Fruit fly (Drosophila melanogaster) whole organism, larva: Measurements from ENCODE around the gene CG45544.

Source experiments
- noc ChIP-seq: fragments of 200-800 bp; sonication (Bioruptor generic); optimal IDR thresholded peaks from 3 replicates; lab custom pipeline; 2019; ENCODE audit warnings: missing biosample characterization, mild to moderate bottlenecking, missing genetic modification characterization, moderate library complexity

The CG45544 gene

DNA sequence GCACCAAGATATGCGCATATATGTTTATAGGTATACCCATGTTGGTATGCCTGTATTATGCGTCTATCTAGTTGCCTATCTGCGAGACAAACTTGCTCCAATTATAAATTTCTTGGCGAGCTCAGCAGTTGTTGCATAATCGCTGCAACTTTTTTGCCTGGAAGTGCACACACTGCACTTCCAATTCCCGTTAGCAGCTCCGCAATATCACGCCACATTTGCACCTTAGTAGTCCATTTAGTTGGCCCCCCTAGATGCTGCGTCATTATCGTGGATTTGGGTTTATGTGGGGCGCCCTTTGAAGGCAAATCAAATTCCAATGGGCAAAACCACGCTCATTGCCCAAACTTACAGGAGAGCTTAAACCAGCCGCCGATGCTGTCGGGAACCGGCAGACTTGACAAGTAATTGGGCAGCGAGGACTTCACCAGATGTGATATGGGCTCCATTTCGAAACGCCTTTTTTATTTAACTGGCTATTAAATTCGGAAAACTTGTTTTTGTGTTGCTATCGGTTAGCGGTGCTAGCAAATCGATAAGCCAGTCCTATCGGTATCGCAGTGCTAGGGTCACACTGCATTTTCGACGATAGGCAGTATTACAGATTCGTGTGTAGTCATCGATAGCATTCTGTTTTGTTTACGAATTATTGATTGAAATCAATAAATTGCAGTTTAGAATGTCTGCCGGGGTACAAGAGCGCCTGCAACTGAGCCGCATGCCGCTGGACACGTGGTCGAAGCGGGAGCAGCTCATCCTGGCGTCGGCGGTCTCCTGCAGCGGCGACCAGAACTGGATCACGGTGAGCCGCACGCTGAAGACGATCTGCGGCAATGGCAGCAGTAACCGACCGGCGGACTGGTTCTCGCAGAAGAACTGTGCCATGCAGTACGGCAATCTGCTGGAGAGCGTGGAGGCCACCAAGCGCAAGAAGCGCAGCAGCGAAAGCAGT is 33.1 kb upstream of the CG45544 start, which contains the start of the genes Cisd2 and Brd8:
Cisd2 (minus strand) TSS at position 538 of the 952 bp plus-strand sequence.
Brd8 (plus strand) TSS at position 595 of the 952 bp plus-strand sequence.
- no peak for TF ChIP-seq noc (tag; lab: Kevin White, UChicago)

DNA sequence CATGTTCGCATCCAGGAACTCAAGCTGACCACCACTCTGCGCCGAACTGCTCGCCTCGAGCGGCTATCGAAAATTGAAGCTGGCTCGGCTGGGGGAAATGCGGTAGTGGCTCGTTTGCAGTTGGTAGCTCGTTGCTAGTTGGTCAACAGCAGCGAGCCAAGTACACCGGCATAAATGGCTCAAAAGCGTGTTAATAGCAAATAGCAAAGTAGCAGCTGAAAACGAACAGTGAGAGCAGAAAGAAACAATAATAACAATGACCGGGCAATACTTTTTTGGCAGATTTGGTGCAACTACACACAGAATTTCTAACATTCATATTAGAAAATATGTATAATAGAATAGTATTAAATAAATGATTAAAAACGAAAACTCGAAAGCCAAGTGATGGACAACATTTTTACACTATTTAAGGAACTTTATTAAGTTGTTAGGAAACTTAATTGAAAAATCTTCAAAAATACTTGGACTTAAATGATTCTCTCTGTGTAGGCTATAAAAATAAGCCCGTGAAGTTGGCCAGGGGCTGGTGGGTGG is 28.5 kb upstream of the CG45544 start, which contains the start of gene CG14507:
CG14507 (minus strand) TSS at position 51 of the 537 bp plus-strand sequence.
- TF ChIP-seq noc (tag; lab: Kevin White, UChicago), result no peak

DNA sequence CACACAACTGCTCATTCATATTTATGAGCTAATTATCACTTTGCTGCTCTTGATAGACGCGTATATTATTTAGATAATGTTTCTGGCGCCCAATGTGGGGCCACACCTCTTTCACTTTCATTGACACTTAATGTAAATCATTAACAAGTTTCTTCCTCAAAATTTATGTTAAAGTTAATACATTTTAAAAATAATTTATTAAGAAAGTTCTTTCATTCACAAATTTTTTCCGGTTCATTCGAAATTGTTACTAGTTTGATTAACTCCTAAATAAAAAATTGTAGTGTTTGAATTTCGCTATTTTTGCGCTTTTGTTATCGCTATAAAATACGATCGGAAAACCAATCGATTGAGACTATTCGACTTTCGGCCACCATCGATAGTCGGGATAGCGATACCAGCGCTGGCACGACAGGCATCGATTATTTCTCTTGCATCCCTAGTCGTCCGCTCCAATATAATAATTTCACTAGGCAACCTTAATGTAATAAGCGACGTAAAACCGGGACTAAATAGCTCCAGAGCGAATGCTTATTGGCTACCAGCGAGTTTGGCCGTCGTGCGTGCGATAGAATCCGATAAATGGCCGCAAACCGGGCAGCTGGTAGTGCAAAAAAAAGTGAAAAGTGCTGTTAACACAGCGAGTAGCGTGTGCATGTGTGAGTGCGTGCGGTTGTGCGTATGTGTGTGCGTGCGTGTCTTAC is 27.4 kb upstream of the CG45544 start, which contains the start of gene Usp1:
Usp1 (plus strand) TSS at position 417 of the 704 bp plus-strand sequence.
- TF ChIP-seq noc (tag; lab: Kevin White, UChicago), result peak; percentile 3

DNA sequence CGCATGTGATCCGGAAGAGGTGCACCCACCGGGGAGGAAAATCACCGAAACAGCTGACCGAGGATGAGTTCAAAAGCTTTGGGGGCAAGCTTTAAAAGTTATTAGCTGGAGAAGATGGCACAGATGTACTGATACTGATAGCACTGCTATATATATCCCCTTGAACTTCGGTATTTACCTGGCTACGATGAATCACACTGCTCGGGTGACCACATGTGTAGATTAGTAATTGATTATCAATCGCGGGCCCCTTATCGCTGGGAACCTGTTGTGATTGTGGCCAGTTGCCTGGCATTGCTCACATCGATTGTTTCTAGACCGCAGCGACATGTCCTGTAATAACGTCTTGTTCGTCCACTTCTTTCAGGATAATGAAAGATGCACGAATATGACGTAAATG is 26.3 kb upstream of the CG45544 start:
- no peak for TF ChIP-seq noc (tag; lab: Kevin White, UChicago)

dm6 chr3R:29230552-29231102 is 25.7 kb upstream of the CG45544 start:
- peak; percentile 18 for TF ChIP-seq noc (tag; lab: Kevin White, UChicago)

dm6 chr3R:29238623-29239022 is 17.7 kb upstream of the CG45544 start, which contains the start of gene CG11951:
TSS of gene CG11951 (minus strand) at chr3R:29238723.
- no peak for TF ChIP-seq noc (tag; lab: Kevin White, UChicago)

- no peak for TF ChIP-seq noc (tag; lab: Kevin White, UChicago)
Measured at dm6 chr3R:29244727-29245126, 11.6 kb upstream of the CG45544 start, which contains the start of gene CG31445. TSS of gene CG31445 (minus strand) at chr3R:29244827.

dm6 chr3R:29250272-29251018 is 5.8 kb upstream of the CG45544 start, which contains the start of gene SP1029:
TSS of gene SP1029 (minus strand) at chr3R:29250451.
- TF ChIP-seq noc (tag; lab: Kevin White, UChicago), result no peak

dm6 chr3R:29251418-29251817 is 4.9 kb upstream of the CG45544 start:
- no peak for TF ChIP-seq noc (tag; lab: Kevin White, UChicago)

DNA sequence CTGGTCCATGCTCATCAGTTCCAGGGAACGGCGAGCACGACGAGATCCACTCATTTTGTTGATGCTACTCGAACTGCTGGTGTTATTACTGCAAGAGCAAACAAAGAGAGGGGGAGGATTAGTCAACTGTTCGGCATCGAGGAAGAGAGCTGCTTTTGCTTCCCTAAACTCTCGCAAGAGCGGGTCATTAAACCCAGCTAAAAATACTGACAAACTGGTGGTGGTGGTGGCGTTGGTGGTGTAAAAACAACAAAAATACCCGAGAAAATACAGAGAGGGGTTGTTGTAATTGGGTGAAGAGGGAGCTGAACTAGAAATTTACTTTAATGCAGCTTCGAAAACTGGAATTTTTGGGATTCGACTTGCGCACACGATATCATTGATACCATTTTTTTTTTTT is 2.4 kb upstream of the CG45544 start:
- TF ChIP-seq noc (tag; lab: Kevin White, UChicago), result no peak

dm6 chr3R:29254383-29254782 is 1.9 kb upstream of the CG45544 start:
- TF ChIP-seq noc (tag; lab: Kevin White, UChicago), result no peak

dm6 chr3R:29255166-29255962 is 921 bp upstream of the CG45544 start, which contains the start of gene stg:
TSS of gene stg (minus strand) at chr3R:29255800.
- TF ChIP-seq noc (tag; lab: Kevin White, UChicago), result no peak

DNA sequence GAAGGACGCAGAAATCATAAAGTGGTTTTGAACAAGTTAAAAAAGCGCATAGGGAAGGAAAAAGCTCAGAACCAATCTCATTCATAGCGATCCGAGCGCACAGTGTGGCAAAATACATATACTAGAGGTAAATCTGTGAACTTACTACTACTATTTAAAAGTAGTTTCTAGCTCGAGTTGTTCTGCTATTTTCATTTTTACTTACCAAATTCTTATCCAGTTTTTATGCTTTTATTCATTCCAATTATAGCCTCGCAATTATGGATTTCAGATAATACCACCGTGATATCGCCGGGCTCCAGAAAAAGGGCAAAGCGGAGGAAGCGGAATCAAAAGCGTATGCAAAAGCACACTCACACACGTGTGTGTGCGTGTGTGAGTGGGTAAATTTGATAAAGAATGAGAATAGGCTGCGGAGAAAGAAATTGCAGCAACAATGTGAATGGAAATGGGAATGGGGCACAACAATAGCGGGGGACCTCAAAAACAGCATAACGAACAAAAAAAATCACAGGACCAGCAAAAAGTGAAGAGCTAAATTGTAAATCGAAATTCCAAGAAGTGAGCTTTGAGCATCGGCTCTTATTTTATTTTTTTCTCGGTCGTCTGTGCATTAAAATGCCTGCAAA is 640 bp downstream of the CG45544 start:
- no peak for TF ChIP-seq noc (tag; lab: Kevin White, UChicago)
